Worm (Caenorhabditis elegans): ENCODE data around the gene mob-4.

Gene mob-4

ce11 chrIII:8209775-8210174, 15.1 kb upstream of the mob-4 start, which contains the start of gene C30A5.10:
Gene C30A5.10 (minus strand): TSS chrIII:8209875.
- TF ChIP-seq let-526 (GFP tag; IDR thresholded peaks at IDR 0.05) (no peak), ztf-25 (GFP tag; IDR thresholded peaks at IDR 0.05) (no peak), ama-1 (optimal IDR thresholded peaks at IDR 0.05) (no peak), ama-1 (GFP tag; optimal IDR thresholded peaks at IDR 0.05) (no peak), C06A6.2 (GFP tag; conservative IDR thresholded peaks at IDR 0.05) (no peak), snpc-4 (GFP tag; optimal IDR thresholded peaks at IDR 0.05) (no peak), snpc-4 (tag; optimal IDR thresholded peaks at IDR 0.05) (no peak), F57C9.4 (tag; optimal IDR thresholded peaks at IDR 0.05) (no peak), T07F8.4 (tag; optimal IDR thresholded peaks at IDR 0.05) (no peak), ztf-6 (GFP tag; IDR thresholded peaks at IDR 0.05) (no peak), Y53F4B.3 (GFP tag; IDR thresholded peaks at IDR 0.05) (no peak), lsy-27 (tag; optimal IDR thresholded peaks at IDR 0.05; ENCODE audit: borderline replicate concordance, insufficient read depth) (no peak), egrh-3 (GFP tag; IDR thresholded peaks at IDR 0.05) (no peak), F52B5.7 (tag; optimal IDR thresholded peaks at IDR 0.05) (no peak), zfh-2 (GFP tag; conservative IDR thresholded peaks at IDR 0.05) (no peak)

DNA sequence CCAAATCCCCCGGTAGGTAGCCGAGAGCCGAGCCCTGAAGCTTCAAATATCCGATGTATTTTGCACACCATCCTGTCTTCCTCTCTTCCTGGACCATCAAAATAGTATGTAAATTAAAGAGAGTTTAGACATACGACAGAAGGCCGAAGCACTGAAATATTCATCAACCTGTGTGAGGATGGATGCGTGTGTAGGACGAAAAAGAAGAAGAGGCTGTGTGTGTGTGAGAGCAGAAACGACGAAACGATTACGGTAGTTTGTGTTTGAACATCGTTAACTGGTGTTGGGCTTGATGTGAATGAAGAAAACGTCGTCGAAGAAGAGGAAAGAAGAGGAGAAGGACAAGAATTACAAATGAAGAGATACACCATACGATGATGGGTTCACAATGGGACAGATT, 13.3 kb upstream of the mob-4 start:
- TF ChIP-seq mel-28 (tag; optimal IDR thresholded peaks at IDR 0.05; ENCODE audit: borderline replicate concordance) = no peak
- TF ChIP-seq fkh-3 (tag; optimal IDR thresholded peaks at IDR 0.05) = no peak
- no peak for TF ChIP-seq Y79H2A.3 (GFP tag; conservative IDR thresholded peaks at IDR 0.05)
- no peak for TF ChIP-seq snpc-3.4 (tag; optimal IDR thresholded peaks at IDR 0.05)
- TF ChIP-seq lin-26 (GFP tag; IDR thresholded peaks at IDR 0.05) = no peak
- TF ChIP-seq tlf-1 (GFP tag; optimal IDR thresholded peaks at IDR 0.05) = no peak
- no peak for TF ChIP-seq lsy-27 (tag; optimal IDR thresholded peaks at IDR 0.05; ENCODE audit: borderline replicate concordance, insufficient read depth)
- no peak for TF ChIP-seq F33H1.4 (GFP tag; IDR thresholded peaks at IDR 0.05)
- TF ChIP-seq sptf-2 (GFP tag; optimal IDR thresholded peaks at IDR 0.05) = no peak
- no peak for TF ChIP-seq nfya-2 (GFP tag; IDR thresholded peaks at IDR 0.05)
- no peak for TF ChIP-seq aptf-2 (GFP tag; conservative IDR thresholded peaks at IDR 0.05)
- TF ChIP-seq F23B12.7 (tag; optimal IDR thresholded peaks at IDR 0.05; ENCODE audit: insufficient read depth) = no peak
- no peak for TF ChIP-seq hmg-20 (GFP tag; IDR thresholded peaks at IDR 0.05)
- TF ChIP-seq F22D6.2 (tag; optimal IDR thresholded peaks at IDR 0.05) = no peak
- no peak for TF ChIP-seq nhr-120 (GFP tag; IDR thresholded peaks at IDR 0.05)
- TF ChIP-seq ztf-3 (GFP tag; optimal IDR thresholded peaks at IDR 0.05) = no peak
- no peak for TF ChIP-seq nhr-179 (tag; optimal IDR thresholded peaks at IDR 0.05)
- TF ChIP-seq let-607 (tag; optimal IDR thresholded peaks at IDR 0.05) = no peak
- TF ChIP-seq ztf-6 (GFP tag; IDR thresholded peaks at IDR 0.05) = no peak
- no peak for TF ChIP-seq ztf-28 (GFP tag; IDR thresholded peaks at IDR 0.05)

DNA sequence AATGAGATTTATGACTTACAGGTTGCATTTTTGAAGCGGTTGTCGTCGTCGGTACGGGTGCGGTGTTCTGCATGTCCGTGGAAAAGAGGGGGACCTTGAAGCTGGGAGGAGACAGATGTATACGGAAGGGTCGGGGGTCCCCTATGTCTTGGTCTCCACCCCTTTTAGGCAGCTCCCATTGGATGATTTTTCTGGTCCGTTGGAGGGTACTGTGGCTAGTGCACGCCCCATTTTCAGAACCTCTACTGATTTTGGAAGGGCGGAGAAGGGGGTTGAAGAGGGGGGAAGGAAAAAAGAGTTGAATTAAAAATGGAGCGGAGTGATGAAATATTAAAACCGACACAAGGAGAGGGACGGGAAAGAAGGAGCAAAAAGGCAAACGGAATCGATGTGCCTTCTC, 8.7 kb upstream of the mob-4 start, which contains the start of gene unc-86:
Gene unc-86 (minus strand): TSS at position 113 of the 400 bp plus-strand sequence.
- no peak for TF ChIP-seq lin-40 (tag; optimal IDR thresholded peaks at IDR 0.05)
- no peak for TF ChIP-seq F55B11.4 (tag; optimal IDR thresholded peaks at IDR 0.05; ENCODE audit: borderline replicate concordance, insufficient read depth)
- TF ChIP-seq D2030.7 (GFP tag; IDR thresholded peaks at IDR 0.05) = no peak
- no peak for TF ChIP-seq lin-26 (GFP tag; IDR thresholded peaks at IDR 0.05)
- no peak for TF ChIP-seq F57A8.1 (GFP tag; optimal IDR thresholded peaks at IDR 0.05)
- TF ChIP-seq zim-3 (tag; optimal IDR thresholded peaks at IDR 0.05) = no peak
- TF ChIP-seq attf-6 (GFP tag; IDR thresholded peaks at IDR 0.05) = no peak
- no peak for TF ChIP-seq sdz-38 (tag; optimal IDR thresholded peaks at IDR 0.05)
- no peak for TF ChIP-seq lin-54 (GFP tag; optimal IDR thresholded peaks at IDR 0.05)
- TF ChIP-seq lir-1 (GFP tag; conservative IDR thresholded peaks at IDR 0.05) = no peak
- TF ChIP-seq rcor-1 (GFP tag; IDR thresholded peaks at IDR 0.05) = no peak
- TF ChIP-seq ceh-79 (tag; optimal IDR thresholded peaks at IDR 0.05) = no peak
- TF ChIP-seq Y95B8A.8 (GFP tag; IDR thresholded peaks at IDR 0.05) = no peak
- no peak for TF ChIP-seq nfya-2 (GFP tag; IDR thresholded peaks at IDR 0.05)
- TF ChIP-seq rpc-1 (optimal IDR thresholded peaks at IDR 0.05) = no peak
- TF ChIP-seq rpc-1 (tag; optimal IDR thresholded peaks at IDR 0.05) = no peak
- TF ChIP-seq mxl-1 (tag; optimal IDR thresholded peaks at IDR 0.05) = no peak
- TF ChIP-seq ets-4 (GFP tag; optimal IDR thresholded peaks at IDR 0.05) = no peak
